Worm (Caenorhabditis elegans) whole organism, L3 larva: ENCODE measurements around the gene fbxb-112.

ENCODE experiments used
- aly-2 ChIP-seq: fragments of 150-350 bp; optimal IDR thresholded peaks from 2 replicates; lab custom pipeline; 2014; ENCODE audit warnings: missing biosample characterization, missing genetic modification characterization
- ceh-82 ChIP-seq: fragments of 150-350 bp; optimal IDR thresholded peaks from 2 replicates; lab custom pipeline; 2014; ENCODE audit warnings: missing biosample characterization, missing genetic modification characterization
- elt-1 ChIP-seq: fragments of 150-350 bp; optimal IDR thresholded peaks from 2 replicates; lab custom pipeline; 2014; ENCODE audit warnings: missing biosample characterization, missing genetic modification characterization
- elt-2 ChIP-seq: sonication (generic microtip); optimal IDR thresholded peaks from 2 replicates; lab custom pipeline; 2016; ENCODE audit warnings: missing genetic modification reagents, mild to moderate bottlenecking, missing genetic modification characterization, missing compliant biosample characterization
- fkh-10 ChIP-seq: sonication (generic microtip); optimal IDR thresholded peaks from 2 replicates; lab custom pipeline; 2017; ENCODE audit warnings: missing biosample characterization, missing genetic modification reagents, missing genetic modification characterization
- fos-1 ChIP-seq: fragments of 150-350 bp; optimal IDR thresholded peaks from 2 replicates; lab custom pipeline; 2014; ENCODE audit warnings: missing biosample characterization, missing genetic modification characterization
- mml-1 ChIP-seq: fragments of 150-350 bp; sonication (generic microtip); optimal IDR thresholded peaks from 3 replicates; lab custom pipeline; 2014; ENCODE audit warnings: missing biosample characterization, missing genetic modification characterization
- nhr-43 ChIP-seq: sonication (generic microtip); optimal IDR thresholded peaks from 2 replicates; lab custom pipeline; 2016; ENCODE audit warnings: mild to moderate bottlenecking, missing genetic modification characterization, missing compliant biosample characterization; ENCODE audit not compliant: poor library complexity, severe bottlenecking
- nhr-76 ChIP-seq: fragments of 150-350 bp; sonication (generic microtip); optimal IDR thresholded peaks from 5 replicates; lab custom pipeline; 2014; ENCODE audit warnings: missing biosample characterization, missing genetic modification characterization
- nhr-77 ChIP-seq: fragments of 150-350 bp; optimal IDR thresholded peaks from 2 replicates; lab custom pipeline; 2014; ENCODE audit warnings: missing biosample characterization, missing genetic modification characterization
- pha-4 ChIP-seq: fragments of 150-350 bp; optimal IDR thresholded peaks from 2 replicates; lab custom pipeline; 2014; ENCODE audit warnings: missing biosample characterization, missing genetic modification reagents, missing genetic modification characterization
- sea-2 ChIP-seq: fragments of 150-350 bp; sonication (generic microtip); optimal IDR thresholded peaks from 4 replicates; lab custom pipeline; 2014; ENCODE audit warnings: missing biosample characterization, missing genetic modification reagents, missing genetic modification characterization
- unc-62 ChIP-seq: fragments of 150-350 bp; sonication (generic microtip); optimal IDR thresholded peaks from 4 replicates; lab custom pipeline; 2014; ENCODE audit warnings: missing biosample characterization, missing genetic modification reagents, missing genetic modification characterization

ce11 chrII:3481584-3481983, 9.3 kb upstream of the fbxb-112 start, which contains the start of gene Y49F6B.8:
- TF ChIP-seq fos-1 (tag; lab: Kevin White, UChicago): no peak
- no peak for TF ChIP-seq aly-2 (tag; lab: Kevin White, UChicago)
- TF ChIP-seq elt-2 (tag; lab: Kevin White, UChicago): no peak
- TF ChIP-seq pha-4 (tag; lab: Kevin White, UChicago): no peak
- TF ChIP-seq nhr-76 (tag; lab: Kevin White, UChicago): no peak
- TF ChIP-seq nhr-43: no peak
- no peak for TF ChIP-seq unc-62
- TF ChIP-seq elt-1 (tag; lab: Kevin White, UChicago): no peak
- no peak for TF ChIP-seq fkh-10 (GFP tag; lab: Kevin White, UChicago)
- no peak for TF ChIP-seq sea-2 (GFP tag; lab: Kevin White, UChicago)
- TF ChIP-seq nhr-77: no peak
- TF ChIP-seq mml-1: no peak
- no peak for TF ChIP-seq ceh-82
